Fruit fly (Drosophila melanogaster) whole organism, embryonic: ENCODE measurements around the gene beta'COP.

ENCODE experiments used
- Atf6 ChIP-seq: fragments of 200-800 bp; sonication (Bioruptor generic); IDR thresholded peaks from 2 replicates; pipeline ENCODE4 v1.3.6; 2022; ENCODE audit warnings: missing biosample characterization, missing genetic modification characterization
- CG10565 ChIP-seq: fragments of 200-800 bp; sonication (Bioruptor generic); optimal IDR thresholded peaks from 3 replicates; lab custom pipeline; 2016; ENCODE audit warnings: missing biosample characterization, mild to moderate bottlenecking, missing genetic modification characterization
- CG11093 ChIP-seq: fragments of 200-800 bp; sonication (Bioruptor generic); IDR thresholded peaks from 3 replicates; pipeline ENCODE4 v1.3.6; 2022; ENCODE audit warnings: missing biosample characterization, missing genetic modification characterization
- CG11504 ChIP-seq: fragments of 200-800 bp; sonication (Bioruptor generic); optimal IDR thresholded peaks from 3 replicates; lab custom pipeline; 2019; ENCODE audit warnings: missing biosample characterization, mild to moderate bottlenecking, missing genetic modification characterization, moderate library complexity
- CG14710 ChIP-seq: fragments of 200-800 bp; sonication (Bioruptor generic); optimal IDR thresholded peaks from 3 replicates; lab custom pipeline; 2019; ENCODE audit warnings: missing biosample characterization, mild to moderate bottlenecking, missing genetic modification characterization, moderate library complexity
- CG17568 ChIP-seq: fragments of 200-800 bp; sonication (Bioruptor generic); optimal IDR thresholded peaks from 2 replicates; lab custom pipeline; 2018; ENCODE audit warnings: missing biosample characterization, mild to moderate bottlenecking, missing genetic modification characterization, moderate library complexity
- CG2678 ChIP-seq: fragments of 200-800 bp; sonication (Bioruptor generic); optimal IDR thresholded peaks from 3 replicates; lab custom pipeline; 2019; ENCODE audit warnings: missing biosample characterization, mild to moderate bottlenecking, missing genetic modification characterization, moderate library complexity
- CG2889 ChIP-seq: fragments of 200-800 bp; sonication (Bioruptor generic); IDR thresholded peaks from 3 replicates; pipeline ENCODE4 v1.3.6; 2022; ENCODE audit warnings: missing biosample characterization, missing genetic modification characterization
- CG31224 ChIP-seq: fragments of 200-800 bp; sonication (Bioruptor generic); IDR thresholded peaks from 2 replicates; pipeline ENCODE4 v1.3.6; 2022; ENCODE audit warnings: missing biosample characterization, missing genetic modification characterization
- CG33213 ChIP-seq: fragments of 200-800 bp; sonication (Bioruptor generic); optimal IDR thresholded peaks from 3 replicates; lab custom pipeline; 2016; ENCODE audit warnings: missing biosample characterization, missing genetic modification characterization
- CG42726 ChIP-seq: fragments of 200-800 bp; sonication (Bioruptor generic); IDR thresholded peaks from 2 replicates; pipeline ENCODE4 v1.3.6; 2022; ENCODE audit warnings: missing biosample characterization, missing genetic modification characterization; ENCODE audit not compliant: partially characterized antibody
- CG4707 ChIP-seq: fragments of 200-800 bp; sonication (Bioruptor generic); optimal IDR thresholded peaks from 2 replicates; lab custom pipeline; 2018; ENCODE audit warnings: missing biosample characterization, mild to moderate bottlenecking, missing genetic modification characterization, moderate library complexity
- CG6272 ChIP-seq: fragments of 200-800 bp; sonication (Bioruptor generic); IDR thresholded peaks from 2 replicates; pipeline ENCODE4 v1.3.6; 2022; ENCODE audit warnings: missing biosample characterization, missing genetic modification characterization
- CG7745 ChIP-seq: fragments of 200-800 bp; sonication (Bioruptor generic); optimal IDR thresholded peaks from 2 replicates; lab custom pipeline; 2018; ENCODE audit warnings: missing biosample characterization, mild to moderate bottlenecking, missing genetic modification characterization, moderate library complexity
- CkIIα-i1 ChIP-seq: fragments of 200-800 bp; sonication (Bioruptor generic); IDR thresholded peaks from 2 replicates; pipeline ENCODE4 v1.3.6; 2022; ENCODE audit warnings: missing biosample characterization, missing genetic modification characterization
- D19A ChIP-seq: fragments of 200-800 bp; optimal IDR thresholded peaks from 3 replicates; lab custom pipeline; 2019; ENCODE audit warnings: missing biosample characterization, mild to moderate bottlenecking, missing genetic modification characterization, moderate library complexity
- D19B ChIP-seq: fragments of 200-800 bp; sonication (Bioruptor generic); optimal IDR thresholded peaks from 2 replicates; lab custom pipeline; 2017; ENCODE audit warnings: missing biosample characterization, mild to moderate bottlenecking, missing genetic modification characterization
- Dp ChIP-seq: fragments of 200-800 bp; sonication (Bioruptor generic); optimal IDR thresholded peaks from 2 replicates; lab custom pipeline; 2018; ENCODE audit warnings: missing biosample characterization, mild to moderate bottlenecking, missing genetic modification characterization, moderate library complexity
- Elba2 ChIP-seq: fragments of 200-800 bp; sonication (Bioruptor generic); optimal IDR thresholded peaks from 3 replicates; lab custom pipeline; 2016; ENCODE audit warnings: missing biosample characterization, missing genetic modification characterization
- Ets97D ChIP-seq: fragments of 200-800 bp; sonication (Bioruptor generic); optimal IDR thresholded peaks from 3 replicates; lab custom pipeline; 2016; ENCODE audit warnings: missing biosample characterization, missing genetic modification characterization
- Gsc ChIP-seq: fragments of 200-800 bp; sonication (Bioruptor generic); IDR thresholded peaks from 2 replicates; pipeline ENCODE4 v1.3.6; 2022; ENCODE audit warnings: missing biosample characterization, missing genetic modification characterization
- HHEX ChIP-seq: fragments of 200-800 bp; sonication (Bioruptor generic); optimal IDR thresholded peaks from 3 replicates; lab custom pipeline; 2017; ENCODE audit warnings: missing biosample characterization, mild to moderate bottlenecking, missing genetic modification characterization, missing genetic modification reagents
- Med ChIP-seq: fragments of 200-800 bp; sonication (Bioruptor generic); peaks from one replicate; lab custom pipeline; 2016; ENCODE audit warnings: missing biosample characterization, missing genetic modification characterization, mild to moderate bottlenecking, inconsistent platforms, moderate library complexity
- Nf-YB ChIP-seq: fragments of 200-800 bp; sonication (Bioruptor generic); optimal IDR thresholded peaks from 3 replicates; lab custom pipeline; 2019; ENCODE audit warnings: missing biosample characterization, mild to moderate bottlenecking, missing genetic modification characterization, moderate library complexity
- Opbp ChIP-seq: fragments of 200-800 bp; sonication (Bioruptor generic); IDR thresholded peaks from 3 replicates; pipeline ENCODE4 v1.3.6; 2022; ENCODE audit warnings: missing biosample characterization, missing genetic modification characterization; ENCODE audit not compliant: partially characterized antibody
- Sin3A ChIP-seq: fragments of >200 bp; optimal IDR thresholded peaks from 2 replicates; lab custom pipeline; 2018
- Sox102F ChIP-seq: fragments of 200-800 bp; sonication (Bioruptor generic); optimal IDR thresholded peaks from 2 replicates; lab custom pipeline; 2018; ENCODE audit warnings: missing biosample characterization, mild to moderate bottlenecking, missing genetic modification characterization, moderate library complexity
- Trl ChIP-seq, 3 experiments: fragments of >200 bp in 2 of 3; fragments of 200-800 bp in 1 of 3; sonication (Bioruptor generic) in 1 of 3; optimal IDR thresholded peaks; 2 replicates in 1 of 3; 3 replicates in 2 of 3; lab custom pipeline; 2016 to 2017; ENCODE audit warnings: missing biosample characterization in 1 of 3, missing genetic modification characterization in 1 of 3
- Usf ChIP-seq: fragments of 200-800 bp; sonication (Bioruptor generic); optimal IDR thresholded peaks from 2 replicates; lab custom pipeline; 2017; ENCODE audit warnings: missing genotype, missing biosample characterization, missing genetic modification characterization
- ase ChIP-seq: fragments of 200-800 bp; sonication (Bioruptor generic); IDR thresholded peaks from 3 replicates; pipeline ENCODE4 v1.3.6; 2022; ENCODE audit warnings: missing biosample characterization, missing genetic modification characterization
- bigmax ChIP-seq: fragments of 200-800 bp; sonication (Bioruptor generic); optimal IDR thresholded peaks from 2 replicates; lab custom pipeline; 2018; ENCODE audit warnings: missing biosample characterization, mild to moderate bottlenecking, missing genetic modification characterization
- br ChIP-seq: fragments of >200 bp; optimal IDR thresholded peaks from 2 replicates; lab custom pipeline; 2017
- chn ChIP-seq: fragments of 200-800 bp; sonication (Bioruptor generic); optimal IDR thresholded peaks from 2 replicates; lab custom pipeline; 2016; ENCODE audit warnings: missing biosample characterization, missing genetic modification characterization
- dpn ChIP-seq, 2 experiments: fragments of 200-800 bp; sonication (Bioruptor generic); optimal IDR thresholded peaks; 3 replicates each; lab custom pipeline; 2016; ENCODE audit warnings: missing biosample characterization in 2 of 2, missing genetic modification characterization in 2 of 2
- emc ChIP-seq: fragments of 200-800 bp; sonication (Bioruptor generic); optimal IDR thresholded peaks from 2 replicates; lab custom pipeline; 2016; ENCODE audit warnings: missing biosample characterization, missing genetic modification characterization
- fd64A ChIP-seq: fragments of 200-800 bp; sonication (Bioruptor generic); optimal IDR thresholded peaks from 3 replicates; lab custom pipeline; 2018; ENCODE audit warnings: missing biosample characterization, mild to moderate bottlenecking, missing genetic modification characterization
- ftz-f1 ChIP-seq: fragments of 200-800 bp; sonication (Bioruptor generic); optimal IDR thresholded peaks from 2 replicates; lab custom pipeline; 2016; ENCODE audit warnings: missing biosample characterization, missing genetic modification characterization
- gro ChIP-seq: fragments of 200-800 bp; sonication (Bioruptor generic); optimal IDR thresholded peaks from 2 replicates; lab custom pipeline; 2016; ENCODE audit warnings: missing biosample characterization, missing genetic modification characterization
- gt ChIP-seq: fragments of 200-800 bp; sonication (Bioruptor generic); IDR thresholded peaks from 2 replicates; pipeline ENCODE4 v1.3.6; 2022; ENCODE audit warnings: missing biosample characterization, missing genetic modification characterization
- h ChIP-seq: fragments of >200 bp; optimal IDR thresholded peaks from 2 replicates; lab custom pipeline; 2017
- hb ChIP-seq: fragments of 200-800 bp; sonication (Bioruptor generic); IDR thresholded peaks from 3 replicates; pipeline ENCODE4 v1.3.6; 2022; ENCODE audit warnings: missing biosample characterization, missing genetic modification characterization; ENCODE audit not compliant: partially characterized antibody
- hbn ChIP-seq: fragments of 200-800 bp; sonication (Bioruptor generic); IDR thresholded peaks from 2 replicates; pipeline ENCODE4 v1.3.6; 2022; ENCODE audit warnings: missing biosample characterization, missing genetic modification characterization; ENCODE audit not compliant: partially characterized antibody
- ken ChIP-seq: fragments of 200-800 bp; sonication (Bioruptor generic); IDR thresholded peaks from 3 replicates; pipeline ENCODE4 v1.3.6; 2022; ENCODE audit warnings: missing biosample characterization, missing genetic modification characterization
- maf-S ChIP-seq: fragments of 200-800 bp; sonication (Bioruptor generic); optimal IDR thresholded peaks from 2 replicates; lab custom pipeline; 2016; ENCODE audit warnings: missing biosample characterization, missing genetic modification characterization
- mirr ChIP-seq: fragments of 200-800 bp; sonication (Bioruptor generic); optimal IDR thresholded peaks from 3 replicates; lab custom pipeline; 2018; ENCODE audit warnings: missing biosample characterization, mild to moderate bottlenecking, missing genetic modification characterization
- nmo ChIP-seq: fragments of 200-800 bp; sonication (Bioruptor generic); optimal IDR thresholded peaks from 2 replicates; lab custom pipeline; 2018; ENCODE audit warnings: missing biosample characterization, mild to moderate bottlenecking, missing genetic modification characterization, moderate library complexity
- oc ChIP-seq: fragments of 200-800 bp; sonication (Bioruptor generic); optimal IDR thresholded peaks from 2 replicates; lab custom pipeline; 2018; ENCODE audit warnings: missing biosample characterization, mild to moderate bottlenecking, missing genetic modification characterization, moderate library complexity
- rib ChIP-seq: fragments of 200-800 bp; sonication (Bioruptor generic); IDR thresholded peaks from 2 replicates; pipeline ENCODE4 v1.3.6; 2022; ENCODE audit warnings: missing biosample characterization, missing genetic modification characterization
- seq ChIP-seq: fragments of 200-800 bp; sonication (Bioruptor generic); IDR thresholded peaks from 2 replicates; pipeline ENCODE4 v1.3.6; 2022; ENCODE audit warnings: missing biosample characterization, missing genetic modification characterization
- tx ChIP-seq: fragments of 200-800 bp; sonication (Bioruptor generic); optimal IDR thresholded peaks from 2 replicates; lab custom pipeline; 2016; ENCODE audit warnings: missing biosample characterization, missing genetic modification characterization
- wdn ChIP-seq: fragments of 200-800 bp; sonication (Bioruptor generic); IDR thresholded peaks from 2 replicates; pipeline ENCODE4 v1.3.6; 2022; ENCODE audit warnings: missing biosample characterization, missing genetic modification characterization

beta'COP gene

DNA sequence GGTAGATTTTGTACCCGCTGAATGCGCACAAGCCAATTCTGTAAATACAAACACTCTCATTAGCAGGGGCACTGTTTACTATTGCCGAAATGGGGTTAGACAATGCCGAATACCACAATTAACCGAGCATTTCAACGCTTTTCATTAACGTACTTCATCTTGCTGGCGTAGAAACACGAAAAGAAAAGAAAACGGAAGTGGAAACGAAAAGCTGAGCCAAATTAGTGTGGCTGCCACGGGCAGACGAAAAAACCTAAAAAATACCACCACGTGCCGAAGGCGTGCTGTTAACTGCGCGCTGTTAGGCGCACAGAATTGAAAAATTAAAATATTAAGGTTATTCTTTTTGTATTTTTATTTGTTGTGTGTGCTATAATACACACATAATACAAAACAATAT is 16.2 kb downstream of the beta'COP start, which contains the start of gene RpL24 (continued):
- TF ChIP-seq h (no peak), CG33213 (GFP tag; lab: Kevin White, UChicago) (peak; percentile 97), fd64A (GFP tag; lab: Kevin White, UChicago) (peak; percentile 93), Elba2 (GFP tag; lab: Kevin White, UChicago) (no peak), Opbp (GFP tag; lab: Robert Waterston, UW) (0 out of 3 replicates have a peak, but pooled peaks have one; percentile 11), Gsc (GFP tag; lab: Robert Waterston, UW) (no peak), emc (GFP tag; lab: Kevin White, UChicago) (peak; percentile 82), seq (peak; percentile 80), rib (peak; percentile 84), maf-S (GFP tag; lab: Kevin White, UChicago) (peak; percentile 90), Sin3A (peak; percentile 1), CG6272 (GFP tag; lab: Robert Waterston, UW) (peak; percentile 64; the same call in 1 of the 2 replicates), CG11093 (GFP tag; lab: Robert Waterston, UW) (no peak; the same call in 2 of the 3 replicates), Med (GFP tag; lab: Kevin White, UChicago) (peak; percentile 99), nmo (GFP tag; lab: Kevin White, UChicago) (peak; percentile 86), oc (tag; lab: Kevin White, UChicago) (peak; percentile 68), D19A (tag; lab: Kevin White, UChicago) (peak; percentile 56), Sox102F (GFP tag; lab: Kevin White, UChicago) (peak; percentile 70), gro (GFP tag; lab: Kevin White, UChicago) (peak; percentile 94), hb (GFP tag; lab: Robert Waterston, UW) (no peak), tx (peak; percentile 57), CG31224 (peak; percentile 76), CG7745 (tag; lab: Kevin White, UChicago) (peak; percentile 40), Trl (optimal IDR thresholded peaks at IDR 0.05; lab: Kevin White, UChicago) (no peak), Trl (GFP tag; optimal IDR thresholded peaks at IDR 0.05; lab: Kevin White, UChicago) (peak; percentile 96), Ets97D (GFP tag; lab: Kevin White, UChicago) (peak; percentile 99), CG14710 (tag; lab: Kevin White, UChicago) (peak; percentile 84), Atf6 (GFP tag; lab: Robert Waterston, UW) (peak; percentile 90), br (no peak), Usf (GFP tag; lab: Kevin White, UChicago) (peak; percentile 80), hbn (GFP tag; lab: Robert Waterston, UW) (no peak), HHEX (GFP tag; lab: Kevin White, UChicago) (peak; percentile 96), CG42726 (GFP tag; lab: Robert Waterston, UW) (peak; percentile 45; the same call in 1 of the 2 replicates), ken (peak; percentile 90), CG2678 (tag; lab: Kevin White, UChicago) (peak; percentile 82), mirr (GFP tag; lab: Kevin White, UChicago) (peak; percentile 97), ase (GFP tag; lab: Robert Waterston, UW) (peak; percentile 76; the same call in 2 of the 3 replicates), CG2889 (GFP tag; lab: Robert Waterston, UW) (peak; percentile 53; the same call in 1 of the 3 replicates), wdn (peak; percentile 83), CG17568 (GFP tag; lab: Kevin White, UChicago) (peak; percentile 96), CG11504 (tag; lab: Kevin White, UChicago) (peak; percentile 82), Nf-YB (GFP tag; lab: Kevin White, UChicago) (peak; percentile 77), ftz-f1 (GFP tag; lab: Kevin White, UChicago) (peak; percentile 27), Dp (peak; percentile 54), bigmax (GFP tag; lab: Kevin White, UChicago) (peak; percentile 77), CkIIα-i1 (no peak), chn (GFP tag; lab: Kevin White, UChicago) (peak; percentile 84), CG10565 (peak; percentile 70), CG4707 (GFP tag; lab: Kevin White, UChicago) (peak; percentile 91), dpn (GFP tag; optimal IDR thresholded peaks at IDR 0.05; lab: Kevin White, UChicago) (peak; percentile 80 to 92), D19B (GFP tag; lab: Kevin White, UChicago) (peak; percentile 80), gt (no peak)
